Worm (Caenorhabditis elegans): ENCODE results near the gene F55G7.4.

ce11 chrX:11974629-11975085, 47.0 kb downstream of the F55G7.4 start, which contains the start of gene set-6:
- no peak for TF ChIP-seq W03F9.2 (tag; optimal IDR thresholded peaks at IDR 0.05)
- no peak for TF ChIP-seq dao-5 (tag; optimal IDR thresholded peaks at IDR 0.05)

Measured in whole organism, L4/young adult.